Worm (Caenorhabditis elegans) whole organism, young adult: ENCODE data around the gene M176.5.

Experiments
- F33H1.4 ChIP-seq: fragments of 200-800 bp; sonication (Bioruptor generic); IDR thresholded peaks from 2 replicates; pipeline ENCODE4 v1.3.6; 2022; ENCODE audit warnings: missing genetic modification reagents, missing genetic modification characterization, missing compliant biosample characterization
- F37B4.10 ChIP-seq: fragments of 200-800 bp; sonication (Bioruptor generic); IDR thresholded peaks from 2 replicates; pipeline ENCODE4 v1.3.6; 2022; ENCODE audit warnings: missing genetic modification characterization, missing compliant biosample characterization
- F52B5.7 ChIP-seq: sonication (generic microtip); optimal IDR thresholded peaks from 2 replicates; lab custom pipeline; 2016; ENCODE audit warnings: mild to moderate bottlenecking, missing genetic modification characterization, missing compliant biosample characterization
- F57C9.4 ChIP-seq: sonication (generic microtip); optimal IDR thresholded peaks from 2 replicates; lab custom pipeline; 2017; ENCODE audit warnings: mild to moderate bottlenecking, missing genetic modification characterization, missing compliant biosample characterization
- Y56A3A.18 ChIP-seq: fragments of 200-800 bp; sonication (Bioruptor generic); IDR thresholded peaks from 2 replicates; pipeline ENCODE4 v1.3.6; 2022; ENCODE audit warnings: missing genetic modification reagents, missing genetic modification characterization, missing compliant biosample characterization
- ZK185.1 ChIP-seq: sonication (generic microtip); optimal IDR thresholded peaks from 2 replicates; lab custom pipeline; 2016; ENCODE audit warnings: mild to moderate bottlenecking, missing genetic modification characterization, missing compliant biosample characterization; ENCODE audit not compliant: poor library complexity, severe bottlenecking
- aptf-3 ChIP-seq: fragments of 200-800 bp; sonication (Bioruptor generic); IDR thresholded peaks from 2 replicates; pipeline ENCODE4 v1.3.6; 2022; ENCODE audit warnings: missing genetic modification characterization, missing compliant biosample characterization
- athp-1 ChIP-seq: sonication (generic microtip); optimal IDR thresholded peaks from 2 replicates; lab custom pipeline; 2017; ENCODE audit warnings: mild to moderate bottlenecking, missing genetic modification characterization, missing compliant biosample characterization
- attf-3 ChIP-seq: fragments of 200-800 bp; sonication (Bioruptor generic); conservative IDR thresholded peaks from 2 replicates; pipeline ENCODE4 v1.3.6; 2022; ENCODE audit warnings: missing genetic modification reagents, missing genetic modification characterization, missing compliant biosample characterization
- bed-2 ChIP-seq: fragments of 200-800 bp; sonication (Bioruptor generic); IDR thresholded peaks from 2 replicates; pipeline ENCODE4 v1.3.6; 2022; ENCODE audit warnings: missing genetic modification reagents, missing genetic modification characterization, missing compliant biosample characterization
- cebp-2 ChIP-seq: fragments of 200-800 bp; sonication (Bioruptor generic); IDR thresholded peaks from 2 replicates; pipeline ENCODE4 v1.3.6; 2022; ENCODE audit warnings: missing genetic modification characterization, missing compliant biosample characterization
- ceh-100 ChIP-seq: fragments of 200-800 bp; sonication (Bioruptor generic); IDR thresholded peaks from 2 replicates; pipeline ENCODE4 v1.3.6; 2022; ENCODE audit warnings: missing genetic modification reagents, missing genetic modification characterization, missing compliant biosample characterization
- ceh-91 ChIP-seq: fragments of 200-800 bp; sonication (Bioruptor generic); IDR thresholded peaks from 2 replicates; pipeline ENCODE4 v1.3.6; 2022; ENCODE audit warnings: missing genetic modification reagents, missing genetic modification characterization, missing compliant biosample characterization
- dox-1 ChIP-seq: fragments of 200-800 bp; sonication (Bioruptor generic); IDR thresholded peaks from 2 replicates; pipeline ENCODE4 v1.3.6; 2022; ENCODE audit warnings: missing genetic modification reagents, missing genetic modification characterization, missing compliant biosample characterization
- egrh-3 ChIP-seq: fragments of 200-800 bp; sonication (Bioruptor generic); IDR thresholded peaks from 2 replicates; pipeline ENCODE4 v1.3.6; 2022; ENCODE audit warnings: missing genetic modification reagents, missing genetic modification characterization, missing compliant biosample characterization
- hlh-12 ChIP-seq: sonication (generic microtip); optimal IDR thresholded peaks from 2 replicates; lab custom pipeline; 2016; ENCODE audit warnings: missing genetic modification characterization, missing compliant biosample characterization
- hmg-1.2 ChIP-seq: fragments of 200-800 bp; sonication (Bioruptor generic); IDR thresholded peaks from 2 replicates; pipeline ENCODE4 v1.3.6; 2022; ENCODE audit warnings: missing genetic modification reagents, missing genetic modification characterization, missing compliant biosample characterization
- hmg-20 ChIP-seq: fragments of 200-800 bp; sonication (Bioruptor generic); IDR thresholded peaks from 2 replicates; pipeline ENCODE4 v1.3.6; 2022; ENCODE audit warnings: missing genetic modification reagents, missing genetic modification characterization, missing compliant biosample characterization
- lin-35 ChIP-seq, 3 experiments: fragments of 150-350 bp in 2 of 3; sonication (generic microtip) in 1 of 3; optimal IDR thresholded peaks; 2 replicates each; lab custom pipeline; 2014 to 2018; ENCODE audit warnings: missing biosample characterization in 3 of 3, missing genetic modification characterization in 3 of 3, missing genetic modification reagents in 3 of 3
- lin-40 ChIP-seq: sonication (generic microtip); optimal IDR thresholded peaks from 2 replicates; lab custom pipeline; 2016; ENCODE audit warnings: missing genetic modification characterization, mild to moderate bottlenecking, missing compliant biosample characterization, missing genotype, missing genetic modification reagents
- lir-1 ChIP-seq: fragments of 200-800 bp; sonication (Bioruptor generic); conservative IDR thresholded peaks from 2 replicates; pipeline ENCODE4 v1.3.6; 2022; ENCODE audit warnings: missing genetic modification reagents, missing genetic modification characterization, missing compliant biosample characterization
- lsy-27 ChIP-seq: sonication (generic microtip); optimal IDR thresholded peaks from 2 replicates; lab custom pipeline; 2017; ENCODE audit warnings: missing genetic modification characterization, mild to moderate bottlenecking, missing compliant biosample characterization, antibody characterized with exemption, missing genotype, borderline replicate concordance; ENCODE audit not compliant: insufficient read depth
- madf-6 ChIP-seq: fragments of 200-800 bp; sonication (Bioruptor generic); IDR thresholded peaks from 2 replicates; pipeline ENCODE4 v1.3.6; 2022; ENCODE audit warnings: missing genetic modification reagents, missing genetic modification characterization, missing compliant biosample characterization
- nfya-1 ChIP-seq: sonication (generic microtip); optimal IDR thresholded peaks from 2 replicates; lab custom pipeline; 2017; ENCODE audit warnings: antibody characterized with exemption, missing compliant biosample characterization, missing genetic modification characterization, borderline replicate concordance; ENCODE audit not compliant: insufficient read depth
- nfya-2 ChIP-seq: fragments of 200-800 bp; sonication (Bioruptor generic); IDR thresholded peaks from 2 replicates; pipeline ENCODE4 v1.3.6; 2022; ENCODE audit warnings: missing genetic modification reagents, missing genetic modification characterization, missing compliant biosample characterization
- nhr-120 ChIP-seq: fragments of 200-800 bp; sonication (Bioruptor generic); IDR thresholded peaks from 2 replicates; pipeline ENCODE4 v1.3.6; 2022; ENCODE audit warnings: missing genetic modification characterization, missing compliant biosample characterization
- nhr-179 ChIP-seq: sonication (generic microtip); optimal IDR thresholded peaks from 2 replicates; lab custom pipeline; 2016; ENCODE audit warnings: mild to moderate bottlenecking, missing genetic modification characterization, missing compliant biosample characterization
- pbrm-1 ChIP-seq: fragments of 200-800 bp; sonication (Bioruptor generic); IDR thresholded peaks from 2 replicates; pipeline ENCODE4 v1.3.6; 2022; ENCODE audit warnings: missing genetic modification reagents, missing genetic modification characterization, missing compliant biosample characterization
- pha-4 ChIP-seq: fragments of 150-350 bp; sonication (generic microtip); optimal IDR thresholded peaks from 2 replicates; lab custom pipeline; 2014; ENCODE audit warnings: missing biosample characterization, missing genetic modification reagents, missing genetic modification characterization
- repo-1 ChIP-seq: sonication (generic microtip); optimal IDR thresholded peaks from 2 replicates; lab custom pipeline; 2017; ENCODE audit warnings: mild to moderate bottlenecking, missing genetic modification characterization, missing compliant biosample characterization
- sptf-2 ChIP-seq: fragments of 200-800 bp; sonication (Bioruptor generic); optimal IDR thresholded peaks from 2 replicates; lab custom pipeline; 2018; ENCODE audit warnings: mild to moderate bottlenecking, missing genetic modification characterization, missing compliant biosample characterization
- zim-3 ChIP-seq: sonication (generic microtip); optimal IDR thresholded peaks from 2 replicates; lab custom pipeline; 2017; ENCODE audit warnings: mild to moderate bottlenecking, missing genetic modification characterization, moderate library complexity, missing compliant biosample characterization
- ztf-3 ChIP-seq: fragments of 200-800 bp; sonication (Bioruptor generic); optimal IDR thresholded peaks from 2 replicates; lab custom pipeline; 2018; ENCODE audit warnings: mild to moderate bottlenecking, missing genetic modification characterization, missing compliant biosample characterization

M176.5 gene

ce11 chrII:9407020-9407419, 20.5 kb downstream of the M176.5 start, which contains the start of gene mpz-6:
mpz-6 (minus strand) TSS chrII:9407120.
- TF ChIP-seq attf-3 (GFP tag; lab: Robert Waterston, UW) (no peak), nhr-179 (tag; lab: Kevin White, UChicago) (no peak), F52B5.7 (no peak), zim-3 (tag; lab: Kevin White, UChicago) (no peak), aptf-3 (GFP tag; lab: Robert Waterston, UW) (no peak)

DNA sequence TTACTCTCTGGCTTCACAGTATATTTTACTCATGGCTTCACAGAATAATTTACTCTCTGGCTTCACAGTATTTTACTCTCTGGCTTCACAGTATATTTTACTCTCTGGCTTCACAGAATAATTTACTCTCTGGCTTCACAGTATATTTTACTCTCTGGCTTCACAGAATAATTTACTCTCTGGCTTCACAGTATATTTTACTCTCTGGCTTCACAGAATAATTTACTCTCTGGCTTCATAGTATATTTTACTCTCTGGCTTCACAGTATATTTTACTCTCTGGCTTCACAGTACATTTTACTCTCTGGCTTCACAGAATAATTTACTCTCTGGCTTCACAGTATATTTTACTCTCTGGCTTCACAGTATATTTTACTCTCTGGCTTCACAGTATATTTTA, 22.5 kb downstream of the M176.5 start:
- TF ChIP-seq egrh-3 (GFP tag; lab: Robert Waterston, UW), result peak; percentile 94

DNA sequence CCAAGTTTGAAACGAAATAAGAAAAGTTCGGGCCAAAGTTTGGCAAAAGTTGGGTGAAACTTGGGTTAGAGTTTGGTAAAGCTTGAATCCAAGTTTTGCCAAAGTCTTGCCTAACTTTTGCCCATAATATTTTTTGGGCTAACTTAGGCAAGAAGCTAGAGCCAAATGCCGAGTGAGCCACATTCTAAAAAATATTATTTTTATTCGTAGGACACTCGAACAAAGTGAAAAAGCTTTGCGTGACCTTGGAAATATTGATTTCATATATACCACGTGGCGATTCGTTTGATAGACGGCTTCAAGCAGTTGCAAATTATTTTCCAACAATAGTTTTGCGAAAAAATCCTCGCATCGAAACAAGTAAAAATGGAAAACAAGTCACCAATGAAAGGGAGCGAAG, 23.7 kb downstream of the M176.5 start, which contains the start of gene Y51B9A.5:
TSS of gene Y51B9A.5 (plus strand) at position 301 of the 400 bp plus-strand sequence.
- TF ChIP-seq pbrm-1 (no peak), Y56A3A.18 (GFP tag; lab: Robert Waterston, UW) (no peak), cebp-2 (GFP tag; lab: Robert Waterston, UW) (no peak), F37B4.10 (GFP tag; lab: Robert Waterston, UW) (no peak), ceh-100 (GFP tag; lab: Robert Waterston, UW) (no peak), nhr-179 (tag; lab: Kevin White, UChicago) (no peak), dox-1 (GFP tag; lab: Robert Waterston, UW) (no peak), nfya-1 (tag; lab: Kevin White, UChicago) (no peak), ceh-91 (GFP tag; lab: Robert Waterston, UW) (no peak), athp-1 (tag; lab: Kevin White, UChicago) (no peak), nfya-2 (GFP tag; lab: Robert Waterston, UW) (no peak), pha-4 (tag; lab: Kevin White, UChicago) (no peak), F57C9.4 (tag; lab: Kevin White, UChicago) (no peak), madf-6 (GFP tag; lab: Robert Waterston, UW) (no peak)

DNA sequence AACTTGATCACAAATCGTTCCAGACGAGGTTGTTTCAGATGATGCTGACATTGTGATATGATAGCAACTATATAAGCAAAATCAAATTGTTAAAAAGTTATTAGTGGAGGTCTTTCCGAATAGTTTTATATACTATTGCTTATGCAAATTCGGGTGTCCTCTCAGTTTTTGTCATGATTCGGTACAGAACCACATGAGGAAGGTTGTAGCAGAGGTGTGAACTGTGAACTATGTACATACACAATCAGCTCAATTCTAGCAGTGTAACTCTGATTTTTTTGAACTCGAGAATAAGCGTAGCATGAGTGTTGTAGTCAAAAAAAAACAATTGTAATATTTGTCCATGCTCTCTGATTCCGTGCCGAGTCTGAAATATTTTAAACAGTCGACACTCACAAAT, 24.5 kb downstream of the M176.5 start, which contains the start of gene Y51B9A.6:
TSS of gene Y51B9A.6 (minus strand) at position 101 of the 400 bp plus-strand sequence.
- no peak for TF ChIP-seq sptf-2 (GFP tag; lab: Kevin White, UChicago)
- no peak for TF ChIP-seq lir-1 (GFP tag; lab: Robert Waterston, UW)
- TF ChIP-seq athp-1 (tag; lab: Kevin White, UChicago), result no peak
- no peak for TF ChIP-seq egrh-3 (GFP tag; lab: Robert Waterston, UW)
- TF ChIP-seq, all 124 proteins: peak for 0

DNA sequence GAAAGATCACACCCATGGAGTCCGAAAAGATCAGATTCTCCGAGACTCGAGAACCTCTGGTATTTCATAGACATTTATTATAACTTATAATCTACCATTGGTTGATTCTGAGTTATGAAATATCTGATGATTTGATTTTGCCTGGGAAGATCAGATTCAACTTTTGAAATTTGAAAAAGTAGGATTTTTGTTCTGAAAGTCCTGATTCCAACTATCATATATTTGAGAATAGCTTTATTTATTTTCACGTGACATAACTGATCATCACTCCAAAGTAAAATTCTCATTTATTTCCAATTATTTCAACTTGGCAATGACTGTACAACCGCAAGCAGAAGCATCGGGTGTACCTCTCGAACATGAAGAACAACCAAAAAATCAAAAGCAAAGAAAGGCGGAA, 27.8 kb downstream of the M176.5 start, which contains the start of gene Y51B9A.7:
TSS of gene Y51B9A.7 (plus strand) at position 301 of the 400 bp plus-strand sequence.
- TF ChIP-seq egrh-3 (GFP tag; lab: Robert Waterston, UW) (no peak), ZK185.1 (tag; lab: Kevin White, UChicago) (no peak), hmg-20 (GFP tag; lab: Robert Waterston, UW) (no peak), bed-2 (no peak), lin-40 (tag; lab: Kevin White, UChicago) (no peak)

ce11 chrII:9398370-9398901, 29.1 kb downstream of the M176.5 start, which contains the start of the genes Y51B9A.14 and Y51B9A.8:
Y51B9A.14 (minus strand) TSS chrII:9398470.
Y51B9A.8 (plus strand) TSS chrII:9398851.
- TF ChIP-seq lin-35 (GFP tag; optimal IDR thresholded peaks at IDR 0.05; lab: Kevin White, UChicago), result no peak
- no peak for TF ChIP-seq hmg-1.2 (GFP tag; lab: Robert Waterston, UW)
- no peak for TF ChIP-seq ZK185.1 (tag; lab: Kevin White, UChicago)
- no peak for TF ChIP-seq F52B5.7
- TF ChIP-seq F33H1.4 (GFP tag; lab: Robert Waterston, UW), result no peak
- TF ChIP-seq nhr-120, result no peak
- TF ChIP-seq ztf-3 (GFP tag; lab: Kevin White, UChicago), result no peak
- TF ChIP-seq repo-1, result no peak
- no peak for TF ChIP-seq lsy-27
- no peak for TF ChIP-seq attf-3 (GFP tag; lab: Robert Waterston, UW)
- no peak for TF ChIP-seq madf-6 (GFP tag; lab: Robert Waterston, UW)
- no peak for TF ChIP-seq hlh-12
- no peak for TF ChIP-seq nfya-1 (tag; lab: Kevin White, UChicago)
